Worm (Caenorhabditis elegans): Measurements from ENCODE around the gene nprt-1.

- TF ChIP-seq egl-27 (tag; optimal IDR thresholded peaks at IDR 0.05), result no peak
- no peak for TF ChIP-seq unc-62 (GFP tag; optimal IDR thresholded peaks at IDR 0.05)
- TF ChIP-seq nhr-11 (tag; optimal IDR thresholded peaks at IDR 0.05), result no peak
- no peak for TF ChIP-seq F13H6.1 (tag; optimal IDR thresholded peaks at IDR 0.05)
- TF ChIP-seq nhr-21 (tag; optimal IDR thresholded peaks at IDR 0.05), result no peak
- no peak for TF ChIP-seq ztf-4 (tag; optimal IDR thresholded peaks at IDR 0.05)
- TF ChIP-seq nhr-237 (tag; optimal IDR thresholded peaks at IDR 0.05), result no peak
- no peak for TF ChIP-seq R02D3.7 (tag; optimal IDR thresholded peaks at IDR 0.05)
- no peak for TF ChIP-seq elt-1 (tag; optimal IDR thresholded peaks at IDR 0.05)
- TF ChIP-seq unc-39 (tag; optimal IDR thresholded peaks at IDR 0.05), result no peak
- no peak for TF ChIP-seq elt-3 (tag; optimal IDR thresholded peaks at IDR 0.05)
- no peak for TF ChIP-seq lin-13 (GFP tag; optimal IDR thresholded peaks at IDR 0.05)
- no peak for TF ChIP-seq peb-1 (tag; optimal IDR thresholded peaks at IDR 0.05)
Observed at ce11 chrIV:2858734-2859133, 31.5 kb downstream of the nprt-1 start.

All from whole organism, L2 larva.